Worm (Caenorhabditis elegans) whole organism, young adult: ENCODE data around the gene thk-1.
A peak's percentile ranks its signal among the peaks of the same experiment; 100 is the strongest.

Experiments used
- B0019.2 ChIP-seq: fragments of 200-800 bp; sonication (Bioruptor generic); conservative IDR thresholded peaks from 2 replicates; pipeline ENCODE4 v1.3.6; 2022; ENCODE audit warnings: missing genetic modification reagents, missing genetic modification characterization, missing compliant biosample characterization
- C06A6.2 ChIP-seq: fragments of 200-800 bp; sonication (Bioruptor generic); conservative IDR thresholded peaks from 2 replicates; pipeline ENCODE4 v1.3.6; 2022; ENCODE audit warnings: missing genetic modification characterization, missing compliant biosample characterization
- F22D6.2 ChIP-seq: sonication (generic microtip); optimal IDR thresholded peaks from 2 replicates; lab custom pipeline; 2016; ENCODE audit warnings: mild to moderate bottlenecking, missing genetic modification characterization, missing compliant biosample characterization
- F33H1.4 ChIP-seq: fragments of 200-800 bp; sonication (Bioruptor generic); IDR thresholded peaks from 2 replicates; pipeline ENCODE4 v1.3.6; 2022; ENCODE audit warnings: missing genetic modification reagents, missing genetic modification characterization, missing compliant biosample characterization
- F37B4.10 ChIP-seq: fragments of 200-800 bp; sonication (Bioruptor generic); IDR thresholded peaks from 2 replicates; pipeline ENCODE4 v1.3.6; 2022; ENCODE audit warnings: missing genetic modification characterization, missing compliant biosample characterization
- F39B2.1 ChIP-seq: fragments of 200-800 bp; sonication (Bioruptor generic); IDR thresholded peaks from 2 replicates; pipeline ENCODE4 v1.3.6; 2022; ENCODE audit warnings: missing genetic modification reagents, missing genetic modification characterization, missing compliant biosample characterization
- F49E8.2 ChIP-seq: sonication (generic microtip); optimal IDR thresholded peaks from 3 replicates; lab custom pipeline; 2017; ENCODE audit warnings: missing genetic modification characterization, mild to moderate bottlenecking, missing compliant biosample characterization, antibody characterized with exemption, moderate library complexity; ENCODE audit not compliant: insufficient read depth
- F55B11.4 ChIP-seq: sonication (generic microtip); optimal IDR thresholded peaks from 2 replicates; lab custom pipeline; 2016; ENCODE audit warnings: missing compliant biosample characterization, missing genetic modification characterization, borderline replicate concordance; ENCODE audit not compliant: insufficient read depth
- K12H6.12 ChIP-seq: fragments of 200-800 bp; sonication (Bioruptor generic); optimal IDR thresholded peaks from 2 replicates; lab custom pipeline; 2018; ENCODE audit warnings: mild to moderate bottlenecking, missing genetic modification characterization, missing compliant biosample characterization
- Y53F4B.3 ChIP-seq: fragments of 200-800 bp; sonication (Bioruptor generic); IDR thresholded peaks from 2 replicates; pipeline ENCODE4 v1.3.6; 2022; ENCODE audit warnings: missing genetic modification reagents, missing genetic modification characterization, missing compliant biosample characterization
- Y56A3A.18 ChIP-seq: fragments of 200-800 bp; sonication (Bioruptor generic); IDR thresholded peaks from 2 replicates; pipeline ENCODE4 v1.3.6; 2022; ENCODE audit warnings: missing genetic modification reagents, missing genetic modification characterization, missing compliant biosample characterization
- Y95B8A.8 ChIP-seq: fragments of 200-800 bp; sonication (Bioruptor generic); IDR thresholded peaks from 2 replicates; pipeline ENCODE4 v1.3.6; 2022; ENCODE audit warnings: missing genetic modification reagents, missing genetic modification characterization, missing compliant biosample characterization
- aptf-2 ChIP-seq: fragments of 200-800 bp; sonication (Bioruptor generic); conservative IDR thresholded peaks from 2 replicates; pipeline ENCODE4 v1.3.6; 2022; ENCODE audit warnings: missing genetic modification reagents, missing genetic modification characterization, missing compliant biosample characterization
- atf-7 ChIP-seq: sonication (generic microtip); optimal IDR thresholded peaks from 2 replicates; lab custom pipeline; 2017; ENCODE audit warnings: mild to moderate bottlenecking, missing genetic modification characterization, missing compliant biosample characterization
- athp-1 ChIP-seq: sonication (generic microtip); optimal IDR thresholded peaks from 2 replicates; lab custom pipeline; 2017; ENCODE audit warnings: mild to moderate bottlenecking, missing genetic modification characterization, missing compliant biosample characterization
- cebp-1 ChIP-seq, 2 experiments: fragments of 200-800 bp in 1 of 2; sonication (Bioruptor generic) in 1 of 2; sonication (generic microtip) in 1 of 2; IDR thresholded peaks in 1 of 2; optimal IDR thresholded peaks in 1 of 2; 2 replicates each; pipeline versions ENCODE4 v1.3.6 to Lab custom; 2017 to 2022; ENCODE audit warnings: missing compliant biosample characterization in 2 of 2, missing genetic modification characterization in 2 of 2, mild to moderate bottlenecking in 1 of 2, missing genetic modification reagents in 1 of 2, moderate library complexity in 1 of 2
- ceh-40 ChIP-seq: fragments of 200-800 bp; sonication (Bioruptor generic); IDR thresholded peaks from 2 replicates; pipeline ENCODE4 v1.3.6; 2022; ENCODE audit warnings: missing genetic modification characterization, missing compliant biosample characterization
- ceh-79 ChIP-seq: sonication (generic microtip); optimal IDR thresholded peaks from 2 replicates; lab custom pipeline; 2017; ENCODE audit warnings: mild to moderate bottlenecking, missing genetic modification characterization, missing compliant biosample characterization
- ceh-91 ChIP-seq: fragments of 200-800 bp; sonication (Bioruptor generic); IDR thresholded peaks from 2 replicates; pipeline ENCODE4 v1.3.6; 2022; ENCODE audit warnings: missing genetic modification reagents, missing genetic modification characterization, missing compliant biosample characterization
- egl-18 ChIP-seq: fragments of 200-800 bp; sonication (Bioruptor generic); IDR thresholded peaks from 2 replicates; pipeline ENCODE4 v1.3.6; 2022; ENCODE audit warnings: missing genetic modification reagents, missing genetic modification characterization, missing compliant biosample characterization
- egl-44 ChIP-seq: fragments of 200-800 bp; sonication (Bioruptor generic); IDR thresholded peaks from 2 replicates; pipeline ENCODE4 v1.3.6; 2022; ENCODE audit warnings: missing genetic modification reagents, missing genetic modification characterization, missing compliant biosample characterization
- egrh-3 ChIP-seq: fragments of 200-800 bp; sonication (Bioruptor generic); IDR thresholded peaks from 2 replicates; pipeline ENCODE4 v1.3.6; 2022; ENCODE audit warnings: missing genetic modification reagents, missing genetic modification characterization, missing compliant biosample characterization
- ets-4 ChIP-seq: fragments of 200-800 bp; sonication (Bioruptor generic); optimal IDR thresholded peaks from 2 replicates; lab custom pipeline; 2018; ENCODE audit warnings: mild to moderate bottlenecking, missing genetic modification characterization, missing compliant biosample characterization
- fkh-3 ChIP-seq: sonication (generic microtip); optimal IDR thresholded peaks from 2 replicates; lab custom pipeline; 2016; ENCODE audit warnings: mild to moderate bottlenecking, missing genetic modification characterization, missing compliant biosample characterization
- hrde-1 ChIP-seq: sonication (generic microtip); optimal IDR thresholded peaks from 2 replicates; lab custom pipeline; 2016; ENCODE audit warnings: missing genetic modification characterization, mild to moderate bottlenecking, missing compliant biosample characterization, moderate library complexity, missing genotype, missing genetic modification reagents, borderline replicate concordance
- hsf-1 ChIP-seq: fragments of 200-800 bp; sonication (Bioruptor generic); IDR thresholded peaks from 2 replicates; pipeline ENCODE4 v1.3.6; 2022; ENCODE audit warnings: missing genetic modification reagents, missing genetic modification characterization, missing compliant biosample characterization
- lin-26 ChIP-seq: fragments of 200-800 bp; sonication (Bioruptor generic); IDR thresholded peaks from 2 replicates; pipeline ENCODE4 v1.3.6; 2022; ENCODE audit warnings: missing genetic modification reagents, missing genetic modification characterization, missing compliant biosample characterization
- lin-40 ChIP-seq: sonication (generic microtip); optimal IDR thresholded peaks from 2 replicates; lab custom pipeline; 2016; ENCODE audit warnings: missing genetic modification characterization, mild to moderate bottlenecking, missing compliant biosample characterization, missing genotype, missing genetic modification reagents
- lir-1 ChIP-seq: fragments of 200-800 bp; sonication (Bioruptor generic); conservative IDR thresholded peaks from 2 replicates; pipeline ENCODE4 v1.3.6; 2022; ENCODE audit warnings: missing genetic modification reagents, missing genetic modification characterization, missing compliant biosample characterization
- lsy-27 ChIP-seq: sonication (generic microtip); optimal IDR thresholded peaks from 2 replicates; lab custom pipeline; 2017; ENCODE audit warnings: missing genetic modification characterization, mild to moderate bottlenecking, missing compliant biosample characterization, antibody characterized with exemption, missing genotype, borderline replicate concordance; ENCODE audit not compliant: insufficient read depth
- madf-10 ChIP-seq: sonication (generic microtip); optimal IDR thresholded peaks from 2 replicates; lab custom pipeline; 2016; ENCODE audit warnings: mild to moderate bottlenecking, missing genetic modification characterization, missing compliant biosample characterization
- mcd-1 ChIP-seq: fragments of 200-800 bp; sonication (Bioruptor generic); IDR thresholded peaks from 2 replicates; pipeline ENCODE4 v1.3.6; 2022; ENCODE audit warnings: missing genetic modification reagents, missing genetic modification characterization, missing compliant biosample characterization
- nfya-2 ChIP-seq: fragments of 200-800 bp; sonication (Bioruptor generic); IDR thresholded peaks from 2 replicates; pipeline ENCODE4 v1.3.6; 2022; ENCODE audit warnings: missing genetic modification reagents, missing genetic modification characterization, missing compliant biosample characterization
- nhr-80 ChIP-seq: sonication (generic microtip); optimal IDR thresholded peaks from 2 replicates; lab custom pipeline; 2016; ENCODE audit warnings: missing genetic modification characterization, missing compliant biosample characterization
- pbrm-1 ChIP-seq: fragments of 200-800 bp; sonication (Bioruptor generic); IDR thresholded peaks from 2 replicates; pipeline ENCODE4 v1.3.6; 2022; ENCODE audit warnings: missing genetic modification reagents, missing genetic modification characterization, missing compliant biosample characterization
- rpc-1 ChIP-seq, 2 experiments: fragments of 150-350 bp in 1 of 2; sonication (generic microtip) in 1 of 2; optimal IDR thresholded peaks; 2 replicates each; lab custom pipeline; 2014 to 2018; ENCODE audit warnings: missing biosample characterization in 1 of 2, missing genetic modification characterization in 1 of 2, missing genetic modification reagents in 1 of 2, missing genotype in 1 of 2
- snpc-1.1 ChIP-seq: sonication (generic microtip); optimal IDR thresholded peaks from 2 replicates; lab custom pipeline; 2017; ENCODE audit warnings: missing genetic modification characterization, mild to moderate bottlenecking, missing compliant biosample characterization, antibody characterized with exemption, moderate library complexity, missing genotype, missing genetic modification reagents; ENCODE audit not compliant: insufficient read depth
- snpc-3.4 ChIP-seq: sonication (generic microtip); optimal IDR thresholded peaks from 2 replicates; lab custom pipeline; 2017; ENCODE audit warnings: missing genetic modification characterization, mild to moderate bottlenecking, missing compliant biosample characterization, antibody characterized with exemption, moderate library complexity, missing genotype, missing genetic modification reagents
- tlf-1 ChIP-seq: fragments of 200-800 bp; sonication (Bioruptor generic); optimal IDR thresholded peaks from 2 replicates; lab custom pipeline; 2018; ENCODE audit warnings: mild to moderate bottlenecking, missing genetic modification characterization, missing compliant biosample characterization
- unc-62 ChIP-seq: fragments of 150-350 bp; optimal IDR thresholded peaks from 2 replicates; lab custom pipeline; 2014; ENCODE audit warnings: missing biosample characterization, missing genetic modification reagents, missing genetic modification characterization
- xnd-1 ChIP-seq: sonication (generic microtip); optimal IDR thresholded peaks from 2 replicates; lab custom pipeline; 2016; ENCODE audit warnings: missing genotype, missing genetic modification reagents, missing genetic modification characterization, missing compliant biosample characterization
- zim-3 ChIP-seq: sonication (generic microtip); optimal IDR thresholded peaks from 2 replicates; lab custom pipeline; 2017; ENCODE audit warnings: mild to moderate bottlenecking, missing genetic modification characterization, moderate library complexity, missing compliant biosample characterization
- ztf-18 ChIP-seq: sonication (generic microtip); optimal IDR thresholded peaks from 2 replicates; lab custom pipeline; 2016; ENCODE audit warnings: missing genotype, mild to moderate bottlenecking, missing genetic modification characterization, missing compliant biosample characterization
- ztf-22 ChIP-seq: fragments of 200-800 bp; sonication (Bioruptor generic); optimal IDR thresholded peaks from 2 replicates; lab custom pipeline; 2018; ENCODE audit warnings: mild to moderate bottlenecking, missing genetic modification characterization, moderate library complexity, missing compliant biosample characterization
- ztf-28 ChIP-seq: fragments of 200-800 bp; sonication (Bioruptor generic); IDR thresholded peaks from 2 replicates; pipeline ENCODE4 v1.3.6; 2022; ENCODE audit warnings: missing genetic modification reagents, missing genetic modification characterization, missing compliant biosample characterization

Gene thk-1

ce11 chrIV:10245666-10246210 lies 35.6 kb downstream of the thk-1 start, which contains the start of gene F01G10.10 (continued):
- no peak for TF ChIP-seq K12H6.12
- no peak for TF ChIP-seq nhr-80 (tag; lab: Kevin White, UChicago)
- no peak for TF ChIP-seq ztf-18 (tag; lab: Kevin White, UChicago)
- no peak for TF ChIP-seq ztf-28 (GFP tag; lab: Robert Waterston, UW)
- TF ChIP-seq unc-62: no peak
- peak; percentile 17 for TF ChIP-seq ztf-22 (GFP tag; lab: Kevin White, UChicago)
- no peak for TF ChIP-seq rpc-1 (optimal IDR thresholded peaks at IDR 0.05; lab: Kevin White, UChicago)
- no peak for TF ChIP-seq rpc-1 (tag; optimal IDR thresholded peaks at IDR 0.05; lab: Kevin White, UChicago)
- TF ChIP-seq pbrm-1 (GFP tag; lab: Robert Waterston, UW): no peak
- TF ChIP-seq aptf-2 (GFP tag; lab: Robert Waterston, UW): no peak
- TF ChIP-seq madf-10 (tag; lab: Kevin White, UChicago): no peak
- TF ChIP-seq athp-1 (tag; lab: Kevin White, UChicago): no peak
- TF ChIP-seq egl-18: no peak
- no peak for TF ChIP-seq ets-4 (GFP tag; lab: Kevin White, UChicago)
- TF ChIP-seq Y53F4B.3: no peak
- TF ChIP-seq zim-3 (tag; lab: Kevin White, UChicago): no peak
- TF ChIP-seq F22D6.2 (tag; lab: Kevin White, UChicago): no peak
- no peak for TF ChIP-seq atf-7 (tag; lab: Kevin White, UChicago)
- no peak for TF ChIP-seq nfya-2 (GFP tag; lab: Robert Waterston, UW)
- peak; percentile 69; the same call in 1 of the 2 replicates for TF ChIP-seq ceh-91
- 0 out of 2 replicates have a peak, but pooled peaks have one; percentile 43 for TF ChIP-seq F37B4.10 (GFP tag; lab: Robert Waterston, UW)
- peak; percentile 25; the same call in 1 of the 2 replicates for TF ChIP-seq F33H1.4 (GFP tag; lab: Robert Waterston, UW)
- peak; percentile 21 for TF ChIP-seq tlf-1 (GFP tag; lab: Kevin White, UChicago)
- no peak for TF ChIP-seq egl-44 (GFP tag; lab: Robert Waterston, UW)
- TF ChIP-seq hrde-1: peak; percentile 72
- no peak for TF ChIP-seq F55B11.4 (tag; lab: Kevin White, UChicago)
- TF ChIP-seq egrh-3 (GFP tag; lab: Robert Waterston, UW): no peak
- TF ChIP-seq Y95B8A.8 (GFP tag; lab: Robert Waterston, UW): no peak
- TF ChIP-seq Y56A3A.18 (GFP tag; lab: Robert Waterston, UW): no peak
- 0 out of 2 replicates have a peak, but pooled peaks have one; percentile 63 for TF ChIP-seq hsf-1 (GFP tag; lab: Robert Waterston, UW)
- no peak for TF ChIP-seq mcd-1 (GFP tag; lab: Robert Waterston, UW)
- no peak for TF ChIP-seq lir-1
- TF ChIP-seq, all 124 proteins: peak for 39

DNA sequence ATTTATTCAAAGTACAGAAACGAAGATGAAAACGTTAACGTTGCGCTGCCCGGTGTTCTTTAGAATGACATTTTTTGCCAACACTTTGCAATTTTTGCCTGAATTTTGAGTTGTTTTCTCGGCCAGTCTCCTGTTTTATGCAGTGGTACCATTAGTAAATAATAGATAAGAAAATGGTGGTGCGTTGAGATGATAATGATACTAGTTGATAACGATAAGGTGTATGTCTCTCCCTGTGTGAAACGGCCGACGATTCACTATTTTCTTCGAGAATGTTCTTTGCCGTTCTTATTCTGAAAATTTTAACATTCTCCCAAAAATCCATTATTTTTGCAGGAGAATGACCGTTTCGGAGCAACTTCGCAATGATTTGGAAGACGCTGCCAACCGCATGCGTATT lies 38.1 kb downstream of the thk-1 start, which contains the start of gene tkt-1:
Gene tkt-1, plus strand, starts transcription at position 337 of the 400 bp plus-strand sequence.
- TF ChIP-seq F49E8.2 (tag; lab: Kevin White, UChicago) (no peak), F39B2.1 (no peak), snpc-3.4 (no peak), egrh-3 (GFP tag; lab: Robert Waterston, UW) (no peak), lsy-27 (tag; lab: Kevin White, UChicago) (no peak), snpc-1.1 (tag; lab: Kevin White, UChicago) (no peak), tlf-1 (GFP tag; lab: Kevin White, UChicago) (no peak), C06A6.2 (GFP tag; lab: Robert Waterston, UW) (no peak), xnd-1 (tag; lab: Kevin White, UChicago) (no peak), cebp-1 (GFP tag; IDR thresholded peaks at IDR 0.05; lab: Robert Waterston, UW) (no peak), cebp-1 (tag; optimal IDR thresholded peaks at IDR 0.05; lab: Kevin White, UChicago) (peak; percentile 4), ceh-40 (GFP tag; lab: Robert Waterston, UW) (no peak), fkh-3 (no peak), F22D6.2 (tag; lab: Kevin White, UChicago) (no peak), lin-26 (GFP tag; lab: Robert Waterston, UW) (no peak), nhr-80 (tag; lab: Kevin White, UChicago) (peak; percentile 74), ets-4 (GFP tag; lab: Kevin White, UChicago) (peak; percentile 26), B0019.2 (no peak), ceh-79 (tag; lab: Kevin White, UChicago) (no peak), ceh-91 (no peak), ztf-18 (tag; lab: Kevin White, UChicago) (no peak), lin-40 (tag; lab: Kevin White, UChicago) (no peak)
